Fruit fly (Drosophila melanogaster): ENCODE data around the gene CCT7.

Gene CCT7

dm6 chr3R:8808518-8808921 is 7.2 kb downstream of the CCT7 start:
- TF ChIP-seq Mnt (GFP tag; optimal IDR thresholded peaks at IDR 0.05) (no peak), CG33017 (tag; optimal IDR thresholded peaks at IDR 0.05) (peak; percentile 6), ovo (GFP tag; optimal IDR thresholded peaks at IDR 0.05) (no peak), CG5204 (GFP tag; optimal IDR thresholded peaks at IDR 0.05) (no peak)

- TF ChIP-seq cic (GFP tag; optimal IDR thresholded peaks at IDR 0.05) (peak; percentile 94), CG7045 (GFP tag; optimal IDR thresholded peaks at IDR 0.05) (no peak), Mnt (GFP tag; optimal IDR thresholded peaks at IDR 0.05) (peak; percentile 17)
These were observed 8.3 kb downstream of the CCT7 start for dm6 chr3R:8809712-8810111.

- TF ChIP-seq Mnt (GFP tag; optimal IDR thresholded peaks at IDR 0.05) = peak; percentile 91
- TF ChIP-seq tj (GFP tag; optimal IDR thresholded peaks at IDR 0.05) = peak; percentile 65
- peak; percentile 57 for TF ChIP-seq CG14711 (tag; optimal IDR thresholded peaks at IDR 0.05)
- TF ChIP-seq kay (GFP tag; ENCODE audit: borderline replicate concordance) = peak; percentile 98
- peak; percentile 93 for TF ChIP-seq ovo (GFP tag; optimal IDR thresholded peaks at IDR 0.05)
- peak; percentile 80 for TF ChIP-seq CG7045 (GFP tag; optimal IDR thresholded peaks at IDR 0.05)
- no peak for TF ChIP-seq cnc (optimal IDR thresholded peaks at IDR 0.05)
- peak; percentile 94 for TF ChIP-seq Crg-1 (GFP tag; optimal IDR thresholded peaks at IDR 0.05)
- TF ChIP-seq CG7101 (tag; optimal IDR thresholded peaks at IDR 0.05) = peak; percentile 87
- TF ChIP-seq bab1 (GFP tag; optimal IDR thresholded peaks at IDR 0.05) = peak; percentile 57
- no peak for TF ChIP-seq Hr96 (GFP tag; optimal IDR thresholded peaks at IDR 0.05)
- TF ChIP-seq cic (GFP tag; optimal IDR thresholded peaks at IDR 0.05) = peak; percentile 98
- TF ChIP-seq pad (GFP tag; optimal IDR thresholded peaks at IDR 0.05) = peak; percentile 70
- peak; percentile 93 for TF ChIP-seq CG12768 (GFP tag; optimal IDR thresholded peaks at IDR 0.05)
- TF ChIP-seq CG5204 (GFP tag; optimal IDR thresholded peaks at IDR 0.05) = no peak
- peak; percentile 56 for TF ChIP-seq toe (GFP tag; optimal IDR thresholded peaks at IDR 0.05)
- peak; percentile 42 for TF ChIP-seq Clk (GFP tag; optimal IDR thresholded peaks at IDR 0.05)
- TF ChIP-seq CG1620 (GFP tag; optimal IDR thresholded peaks at IDR 0.05) = peak; percentile 70
- peak; percentile 84 for TF ChIP-seq CG11617 (GFP tag; optimal IDR thresholded peaks at IDR 0.05)
- peak; percentile 91 for TF ChIP-seq CG33017 (tag; optimal IDR thresholded peaks at IDR 0.05)
These were observed 9.2 kb downstream of the CCT7 start for dm6 chr3R:8810397-8811184.

- TF ChIP-seq CG33017 (tag; optimal IDR thresholded peaks at IDR 0.05) = peak; percentile 94
- peak; percentile 70 for TF ChIP-seq CG11617 (GFP tag; optimal IDR thresholded peaks at IDR 0.05)
- TF ChIP-seq toe (GFP tag; optimal IDR thresholded peaks at IDR 0.05) = peak; percentile 42
- peak; percentile 81 for TF ChIP-seq CG12768 (GFP tag; optimal IDR thresholded peaks at IDR 0.05)
- no peak for TF ChIP-seq cnc (optimal IDR thresholded peaks at IDR 0.05)
- peak; percentile 68 for TF ChIP-seq Crg-1 (GFP tag; optimal IDR thresholded peaks at IDR 0.05)
- peak; percentile 74 for TF ChIP-seq pad (GFP tag; optimal IDR thresholded peaks at IDR 0.05)
- peak; percentile 65 for TF ChIP-seq Clk (GFP tag; optimal IDR thresholded peaks at IDR 0.05)
- TF ChIP-seq CG5204 (GFP tag; optimal IDR thresholded peaks at IDR 0.05) = no peak
- peak; percentile 91 for TF ChIP-seq CG7045 (GFP tag; optimal IDR thresholded peaks at IDR 0.05)
- peak; percentile 45 for TF ChIP-seq Mnt (GFP tag; optimal IDR thresholded peaks at IDR 0.05)
- peak; percentile 92 for TF ChIP-seq kay (GFP tag; ENCODE audit: borderline replicate concordance)
- peak; percentile 91 for TF ChIP-seq CG7101 (tag; optimal IDR thresholded peaks at IDR 0.05)
- no peak for TF ChIP-seq CG1620 (GFP tag; optimal IDR thresholded peaks at IDR 0.05)
- peak; percentile 56 for TF ChIP-seq Hr96 (GFP tag; optimal IDR thresholded peaks at IDR 0.05)
- peak; percentile 79 for TF ChIP-seq cic (GFP tag; optimal IDR thresholded peaks at IDR 0.05)
- peak; percentile 86 for TF ChIP-seq CG14711 (tag; optimal IDR thresholded peaks at IDR 0.05)
- peak; percentile 31 for TF ChIP-seq ovo (GFP tag; optimal IDR thresholded peaks at IDR 0.05)
- no peak for TF ChIP-seq tj (GFP tag; optimal IDR thresholded peaks at IDR 0.05)
- peak; percentile 43 for TF ChIP-seq bab1 (GFP tag; optimal IDR thresholded peaks at IDR 0.05)
These were observed 10.1 kb downstream of the CCT7 start for dm6 chr3R:8811323-8811936.

- TF ChIP-seq CG14711 (tag; optimal IDR thresholded peaks at IDR 0.05) (peak; percentile 12), CG1620 (GFP tag; optimal IDR thresholded peaks at IDR 0.05) (no peak), cic (GFP tag; optimal IDR thresholded peaks at IDR 0.05) (no peak), Crg-1 (GFP tag; optimal IDR thresholded peaks at IDR 0.05) (no peak), Hr96 (GFP tag; optimal IDR thresholded peaks at IDR 0.05) (no peak), tj (GFP tag; optimal IDR thresholded peaks at IDR 0.05) (peak; percentile 94), CG7045 (GFP tag; optimal IDR thresholded peaks at IDR 0.05) (peak; percentile 9), kay (GFP tag; ENCODE audit: borderline replicate concordance) (peak; percentile 81)
These were observed 11.1 kb downstream of the CCT7 start for dm6 chr3R:8812342-8812966.

- TF ChIP-seq tj (GFP tag; optimal IDR thresholded peaks at IDR 0.05) = peak; percentile 50
- no peak for TF ChIP-seq bab1 (GFP tag; optimal IDR thresholded peaks at IDR 0.05)
These were observed 11.8 kb downstream of the CCT7 start, which contains the start of gene CG9837 for dm6 chr3R:8813164-8813629. CG9837 (minus strand) TSS chr3R:8813579.
